Worm (Caenorhabditis elegans) whole organism, midembryonic: ENCODE results near the gene F13H10.1.
"Not testable (repeated sequence)": the region's sequence is repeated elsewhere in the genome, so short reads cannot be mapped to it uniquely, and the experiment has no call there.

Experiments used
- T22C8.4 ChIP-seq: fragments of 200-800 bp; sonication (Bioruptor generic); IDR thresholded peaks from 2 replicates; pipeline ENCODE4 v1.3.6; 2022; ENCODE audit warnings: missing genetic modification characterization, missing compliant biosample characterization
- cog-1 ChIP-seq: sonication (generic microtip); optimal IDR thresholded peaks from 2 replicates; lab custom pipeline; 2016; ENCODE audit warnings: missing genetic modification characterization, missing compliant biosample characterization
- flt-1 ChIP-seq: fragments of 200-800 bp; sonication (Bioruptor generic); IDR thresholded peaks from 2 replicates; pipeline ENCODE4 v1.3.6; 2022; ENCODE audit warnings: missing genetic modification characterization, missing compliant biosample characterization
- klf-2 ChIP-seq: fragments of 200-800 bp; sonication (Bioruptor generic); conservative IDR thresholded peaks from 2 replicates; pipeline ENCODE4 v1.3.6; 2022; ENCODE audit warnings: missing genetic modification reagents, missing genetic modification characterization, missing compliant biosample characterization
- med-1 ChIP-seq: sonication (generic microtip); optimal IDR thresholded peaks from 2 replicates; lab custom pipeline; 2017; ENCODE audit warnings: missing genetic modification characterization, mild to moderate bottlenecking, missing compliant biosample characterization, antibody characterized with exemption, missing genetic modification reagents; ENCODE audit not compliant: insufficient read depth
- ref-1 ChIP-seq: fragments of 200-800 bp; sonication (Bioruptor generic); conservative IDR thresholded peaks from 2 replicates; pipeline ENCODE4 v1.3.6; 2022; ENCODE audit warnings: missing genetic modification reagents, missing genetic modification characterization, missing compliant biosample characterization
- tab-1 ChIP-seq: fragments of 200-800 bp; sonication (Bioruptor generic); IDR thresholded peaks from 2 replicates; pipeline ENCODE4 v1.3.6; 2022; ENCODE audit warnings: missing genetic modification characterization, missing compliant biosample characterization
- ztf-23 ChIP-seq: fragments of 200-800 bp; sonication (Bioruptor generic); IDR thresholded peaks from 2 replicates; pipeline ENCODE4 v1.3.6; 2022; ENCODE audit warnings: missing genetic modification reagents, missing genetic modification characterization, missing compliant biosample characterization
- ztf-29 ChIP-seq: fragments of 200-800 bp; sonication (Bioruptor generic); IDR thresholded peaks from 2 replicates; pipeline ENCODE4 v1.3.6; 2022; ENCODE audit warnings: missing genetic modification reagents, missing genetic modification characterization, missing compliant biosample characterization

The F13H10.1 gene

DNA sequence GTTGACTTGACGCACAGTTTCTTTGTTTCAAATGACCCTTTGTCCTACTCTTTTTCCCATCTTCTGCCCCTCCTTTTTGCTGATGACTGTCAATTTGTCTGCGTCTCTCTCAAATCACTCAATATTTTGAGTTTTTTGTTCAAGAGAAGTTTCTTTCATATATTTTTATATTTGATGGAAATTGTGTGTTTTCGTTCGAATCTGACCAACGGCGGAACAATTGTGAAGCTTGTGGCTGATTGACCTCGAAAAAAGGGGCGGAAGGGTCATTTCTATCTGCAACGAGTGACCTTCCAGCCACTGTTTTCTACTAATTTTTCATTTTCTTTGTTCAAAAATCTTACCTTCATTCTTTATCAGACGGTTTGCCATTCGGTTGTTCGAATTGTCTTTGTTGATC is 25.7 kb upstream of the F13H10.1 start:
- TF ChIP-seq T22C8.4 (GFP tag; lab: Robert Waterston, UW) = no peak
- no peak for TF ChIP-seq cog-1 (tag; lab: Kevin White, UChicago)
- TF ChIP-seq med-1 = no peak
- no peak for TF ChIP-seq ztf-29 (GFP tag; lab: Robert Waterston, UW)
- TF ChIP-seq tab-1 (GFP tag; lab: Robert Waterston, UW) = no peak
- TF ChIP-seq flt-1 = no peak
- no peak for TF ChIP-seq ztf-23 (GFP tag; lab: Robert Waterston, UW)
- TF ChIP-seq ref-1 = no peak
- TF ChIP-seq klf-2 (GFP tag; lab: Robert Waterston, UW) = no peak

DNA sequence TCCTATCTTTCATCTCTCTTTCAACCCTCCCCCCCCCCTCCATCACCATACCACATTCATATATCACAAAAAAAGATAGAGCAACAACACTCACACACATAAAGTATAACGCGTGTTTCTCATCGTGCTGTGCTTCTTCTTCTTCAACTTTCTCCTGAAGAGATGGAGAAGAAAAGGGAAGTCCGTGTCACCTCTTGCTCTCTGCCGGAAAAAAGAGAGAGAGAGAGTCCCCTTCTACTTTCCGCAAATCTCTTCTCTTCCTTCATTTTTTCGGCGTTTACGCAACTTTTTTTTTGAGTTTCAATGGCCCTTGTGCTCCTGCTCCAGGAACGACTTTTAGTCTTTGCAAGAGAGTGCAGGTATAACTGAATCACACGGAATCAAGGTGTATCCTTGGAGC is 24.7 kb upstream of the F13H10.1 start:
- TF ChIP-seq med-1 = no peak
- TF ChIP-seq tab-1 (GFP tag; lab: Robert Waterston, UW) = no peak
- TF ChIP-seq flt-1 = no peak
- no peak for TF ChIP-seq ztf-29 (GFP tag; lab: Robert Waterston, UW)
- TF ChIP-seq klf-2 (GFP tag; lab: Robert Waterston, UW) = no peak

DNA sequence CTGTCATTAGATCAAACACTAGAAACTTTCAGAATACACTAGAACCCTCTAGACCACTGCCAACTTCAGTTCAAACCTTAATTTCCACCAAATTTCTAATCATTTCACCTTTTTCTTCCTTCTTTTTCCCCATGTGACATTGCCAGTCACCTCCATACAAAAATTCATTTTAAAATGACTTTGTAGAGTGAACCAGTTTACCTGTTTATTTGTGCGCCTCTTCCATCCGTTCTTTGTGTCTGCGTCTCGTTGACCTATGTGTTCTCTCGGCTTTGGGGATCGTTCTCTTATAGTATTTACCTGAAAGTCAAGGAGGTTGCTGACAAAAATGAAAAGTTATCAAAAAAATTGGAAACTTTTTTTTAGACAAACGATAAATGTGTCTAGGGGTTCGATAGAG is 23.7 kb upstream of the F13H10.1 start:
- no peak for TF ChIP-seq ztf-29 (GFP tag; lab: Robert Waterston, UW)

DNA sequence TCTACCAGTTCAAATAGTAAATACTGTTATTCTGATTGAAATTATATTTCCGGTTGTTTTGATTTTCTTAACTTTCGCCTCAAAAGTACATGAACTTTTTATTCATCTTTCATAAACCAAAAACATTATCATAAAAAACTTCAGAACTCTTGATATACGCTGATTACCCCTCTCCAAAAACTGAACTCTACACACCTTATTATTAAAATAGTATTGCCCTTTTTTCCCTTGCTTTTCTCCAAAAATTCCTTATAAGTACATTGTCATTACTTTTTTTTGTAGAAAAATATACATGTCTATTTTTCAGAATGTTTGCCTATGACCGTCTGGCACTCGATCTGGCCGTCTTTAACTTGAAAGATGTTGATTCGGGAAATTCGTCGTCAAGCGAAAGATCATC is 22.6 kb upstream of the F13H10.1 start, which contains the start of gene Y43E12A.2:
TSS of gene Y43E12A.2 (plus strand) at position 301 of the 400 bp plus-strand sequence.
- TF ChIP-seq tab-1 (GFP tag; lab: Robert Waterston, UW) (no peak), T22C8.4 (GFP tag; lab: Robert Waterston, UW) (no peak), ztf-29 (GFP tag; lab: Robert Waterston, UW) (no peak), ztf-23 (GFP tag; lab: Robert Waterston, UW) (no peak), flt-1 (no peak), klf-2 (GFP tag; lab: Robert Waterston, UW) (no peak), cog-1 (tag; lab: Kevin White, UChicago) (no peak), med-1 (no peak), ref-1 (no peak)

DNA sequence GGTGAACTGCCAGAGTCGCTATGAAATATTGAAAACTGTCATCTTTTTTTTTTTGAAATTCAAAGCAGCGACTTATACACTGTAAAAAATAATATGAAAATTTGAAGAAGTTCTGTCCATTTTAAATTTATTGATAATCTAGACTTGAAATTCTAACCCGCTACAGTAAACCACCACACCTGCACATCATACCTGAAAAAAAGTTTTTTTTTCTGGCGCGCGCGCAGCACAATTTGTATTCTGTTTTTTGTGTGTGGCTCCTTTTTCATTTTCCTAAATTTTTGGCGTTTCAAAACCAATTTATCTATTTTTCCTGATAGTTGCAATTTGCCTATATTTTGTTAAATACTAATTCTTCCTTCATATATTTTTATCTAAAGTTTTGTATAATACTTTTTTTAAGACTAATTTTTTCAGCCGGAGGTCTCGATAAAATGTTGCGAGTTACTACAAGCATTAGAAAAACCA is 18.8 kb upstream of the F13H10.1 start, which contains the start of gene cyb-2.1:
TSS of gene cyb-2.1 (plus strand) at position 418 of the 468 bp plus-strand sequence.
- TF ChIP-seq klf-2 (GFP tag; lab: Robert Waterston, UW) (no peak), ref-1 (no peak), ztf-23 (GFP tag; lab: Robert Waterston, UW) (no peak), tab-1 (GFP tag; lab: Robert Waterston, UW) (no peak), ztf-29 (GFP tag; lab: Robert Waterston, UW) (no peak), T22C8.4 (GFP tag; lab: Robert Waterston, UW) (no peak), med-1 (no peak), flt-1 (no peak), cog-1 (tag; lab: Kevin White, UChicago) (no peak)

DNA sequence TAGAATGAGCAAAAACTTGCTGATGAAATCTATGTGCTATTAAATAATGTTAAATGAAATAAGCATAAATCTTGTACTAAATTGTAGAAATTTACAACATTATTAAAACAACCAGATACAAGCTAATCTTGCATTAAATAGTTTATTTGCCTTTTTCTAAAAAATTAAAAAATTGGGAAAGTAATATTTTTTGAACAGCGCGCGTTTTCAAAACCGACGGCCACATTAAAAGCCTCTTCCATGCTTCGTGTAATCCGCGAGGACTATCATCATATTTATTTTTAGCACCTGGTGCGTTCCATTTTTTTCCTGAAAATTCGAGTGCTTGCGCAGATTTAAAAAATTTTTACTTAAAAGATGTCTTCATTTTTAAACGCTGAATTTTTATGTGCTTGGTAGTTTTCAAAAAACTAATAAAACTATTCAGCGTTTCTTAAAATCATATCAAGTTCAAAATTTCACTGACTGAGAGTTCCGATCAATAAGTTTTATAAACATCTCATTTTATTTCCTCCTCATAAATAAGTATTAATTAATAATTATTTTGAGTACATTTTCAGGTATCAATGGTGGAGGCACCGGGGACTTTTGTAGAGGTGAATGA is 16.9 kb upstream of the F13H10.1 start, which contains the start of gene Y43E12A.3:
TSS of gene Y43E12A.3 (plus strand) at position 554 of the 604 bp plus-strand sequence.
- TF ChIP-seq flt-1; ref-1; klf-2 (GFP tag; lab: Robert Waterston, UW): not testable (repeated sequence)

DNA sequence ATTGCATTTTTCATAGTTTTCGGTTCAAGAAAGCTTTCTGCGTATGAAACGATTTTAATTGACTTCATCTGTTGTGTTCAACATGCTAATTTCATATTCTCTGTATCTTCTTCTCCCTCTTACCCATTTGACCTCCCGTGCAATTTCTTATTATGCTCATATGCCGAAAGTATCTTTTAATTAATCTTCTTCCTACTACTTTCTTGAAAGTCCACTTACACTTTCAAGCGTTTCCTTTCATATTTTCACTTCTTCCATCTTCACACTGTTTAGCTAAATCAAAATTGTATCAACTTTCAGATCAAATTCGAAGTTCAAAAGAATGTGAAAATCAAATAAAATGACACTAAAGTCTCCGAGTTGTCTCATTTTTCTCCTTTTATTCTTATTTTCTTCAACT is 13.7 kb upstream of the F13H10.1 start, which contains the start of gene F13H10.5:
TSS of gene F13H10.5 (plus strand) at position 301 of the 400 bp plus-strand sequence.
- TF ChIP-seq ztf-29 (GFP tag; lab: Robert Waterston, UW) = no peak
- TF ChIP-seq flt-1 = no peak
- no peak for TF ChIP-seq ztf-23 (GFP tag; lab: Robert Waterston, UW)
- TF ChIP-seq tab-1 (GFP tag; lab: Robert Waterston, UW) = no peak
- no peak for TF ChIP-seq med-1
- TF ChIP-seq T22C8.4 (GFP tag; lab: Robert Waterston, UW) = no peak
- TF ChIP-seq klf-2 (GFP tag; lab: Robert Waterston, UW) = no peak
- TF ChIP-seq cog-1 (tag; lab: Kevin White, UChicago) = no peak
- no peak for TF ChIP-seq ref-1

DNA sequence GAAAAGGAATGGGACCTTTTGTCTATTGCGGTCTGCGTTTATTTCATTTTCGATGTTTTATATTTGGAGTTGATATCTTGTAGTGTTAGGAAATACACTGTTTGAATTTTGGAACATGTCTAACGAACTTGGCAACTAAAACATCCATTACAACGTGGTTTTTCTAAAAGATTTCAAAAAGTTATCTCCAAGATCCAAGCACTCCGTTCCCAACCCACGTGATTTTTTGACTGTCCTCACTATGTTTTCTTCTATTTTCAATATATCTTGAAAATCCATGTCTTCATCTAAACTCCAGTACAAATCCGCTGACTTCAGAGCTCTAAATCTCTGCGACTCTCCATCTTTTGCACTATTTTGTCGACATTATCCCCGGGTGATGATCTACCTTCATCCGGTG is 2.8 kb upstream of the F13H10.1 start, which contains the start of gene F13H10.9:
TSS of gene F13H10.9 (plus strand) at position 301 of the 400 bp plus-strand sequence.
- TF ChIP-seq T22C8.4 (GFP tag; lab: Robert Waterston, UW) (no peak), flt-1 (no peak), ztf-23 (GFP tag; lab: Robert Waterston, UW) (no peak), cog-1 (tag; lab: Kevin White, UChicago) (no peak), ztf-29 (GFP tag; lab: Robert Waterston, UW) (no peak), med-1 (no peak), ref-1 (no peak), klf-2 (GFP tag; lab: Robert Waterston, UW) (no peak), tab-1 (GFP tag; lab: Robert Waterston, UW) (no peak)

DNA sequence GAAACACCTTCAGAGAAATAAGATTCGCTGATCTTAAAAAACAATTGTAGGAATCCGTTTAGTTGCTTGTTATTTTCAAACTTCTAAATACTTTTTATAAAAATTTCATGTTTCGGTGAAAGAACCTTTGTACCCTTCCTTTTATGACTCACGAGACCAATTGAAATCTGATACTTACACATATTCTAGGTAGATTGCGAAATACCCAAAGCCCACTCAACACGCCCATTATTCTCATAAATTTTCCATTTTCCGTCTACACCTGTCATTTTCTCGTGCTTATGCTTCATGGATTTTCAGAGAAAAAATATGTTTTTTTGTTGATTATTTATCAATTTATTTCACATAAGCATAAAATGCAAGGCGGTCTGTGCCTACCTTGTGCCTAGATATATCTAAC is 2.0 kb downstream of the F13H10.1 start:
- TF ChIP-seq cog-1 (tag; lab: Kevin White, UChicago) (no peak), T22C8.4 (GFP tag; lab: Robert Waterston, UW) (no peak), ztf-23 (GFP tag; lab: Robert Waterston, UW) (no peak), ztf-29 (GFP tag; lab: Robert Waterston, UW) (no peak), flt-1 (no peak), ref-1 (no peak), tab-1 (GFP tag; lab: Robert Waterston, UW) (no peak), med-1 (no peak), klf-2 (GFP tag; lab: Robert Waterston, UW) (no peak)

DNA sequence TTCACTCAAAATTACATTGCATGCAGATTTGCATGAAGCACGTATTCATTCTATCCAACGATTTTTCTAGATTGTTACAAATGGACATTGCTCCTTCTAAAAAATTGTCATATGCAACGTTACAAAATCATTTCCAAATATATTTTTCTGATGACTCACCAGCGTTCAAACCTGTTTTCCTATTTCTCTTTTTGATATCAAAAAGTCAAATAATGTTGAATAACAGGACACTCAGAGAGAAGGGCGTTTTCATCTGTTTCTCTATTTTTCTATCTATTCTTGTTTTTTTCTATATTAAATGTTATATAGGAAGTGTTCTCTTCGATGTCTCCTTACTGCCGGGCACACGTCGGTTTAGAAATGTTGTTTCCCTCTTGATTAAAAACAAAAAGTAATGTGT is 2.5 kb downstream of the F13H10.1 start:
- no peak for TF ChIP-seq T22C8.4 (GFP tag; lab: Robert Waterston, UW)
- no peak for TF ChIP-seq klf-2 (GFP tag; lab: Robert Waterston, UW)
